Worm (Caenorhabditis elegans): ENCODE measurements around the gene kap-1.

Gene kap-1

DNA sequence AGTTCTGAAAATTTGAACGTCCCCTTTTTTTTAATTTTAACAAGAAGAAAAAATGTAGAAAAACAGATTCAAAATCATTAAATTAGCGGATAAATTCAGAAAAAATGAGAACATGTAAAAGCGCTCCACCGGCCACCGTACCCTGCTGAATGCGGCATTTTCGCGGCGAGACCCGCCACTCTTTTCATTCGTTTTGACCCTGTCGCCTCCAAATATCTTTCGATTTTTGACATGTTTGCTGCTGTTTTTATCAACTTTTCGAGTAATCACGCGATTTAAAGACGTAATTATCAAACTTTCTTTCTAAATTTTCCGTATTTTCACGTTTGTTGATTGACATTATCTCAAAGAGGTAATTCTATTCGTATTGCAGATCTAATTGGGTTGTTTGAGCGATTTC lies 2.4 kb upstream of the kap-1 start, which contains the start of gene gsp-2 (continued):
- no peak for TF ChIP-seq gmeb-2 (tag; optimal IDR thresholded peaks at IDR 0.05)
- no peak for TF ChIP-seq sox-2 (GFP tag; IDR thresholded peaks at IDR 0.05)
- TF ChIP-seq ceh-2 (tag; optimal IDR thresholded peaks at IDR 0.05), result no peak
- TF ChIP-seq K09A11.1 (tag; optimal IDR thresholded peaks at IDR 0.05; ENCODE audit: insufficient read depth), result no peak
- no peak for TF ChIP-seq unc-3 (GFP tag; conservative IDR thresholded peaks at IDR 0.05)
- no peak for TF ChIP-seq unc-3 (tag; optimal IDR thresholded peaks at IDR 0.05)
- no peak for TF ChIP-seq ceh-14 (tag; optimal IDR thresholded peaks at IDR 0.05)
- peak; percentile 29 for TF ChIP-seq ref-2 (tag; optimal IDR thresholded peaks at IDR 0.05)
- TF ChIP-seq ceh-19 (GFP tag; optimal IDR thresholded peaks at IDR 0.05), result no peak
- no peak for TF ChIP-seq zip-5 (tag; optimal IDR thresholded peaks at IDR 0.05)
- no peak for TF ChIP-seq C08G9.2 (tag; optimal IDR thresholded peaks at IDR 0.05)
- TF ChIP-seq pqm-1 (tag; optimal IDR thresholded peaks at IDR 0.05), result no peak
- no peak for TF ChIP-seq pros-1 (tag; optimal IDR thresholded peaks at IDR 0.05)

DNA sequence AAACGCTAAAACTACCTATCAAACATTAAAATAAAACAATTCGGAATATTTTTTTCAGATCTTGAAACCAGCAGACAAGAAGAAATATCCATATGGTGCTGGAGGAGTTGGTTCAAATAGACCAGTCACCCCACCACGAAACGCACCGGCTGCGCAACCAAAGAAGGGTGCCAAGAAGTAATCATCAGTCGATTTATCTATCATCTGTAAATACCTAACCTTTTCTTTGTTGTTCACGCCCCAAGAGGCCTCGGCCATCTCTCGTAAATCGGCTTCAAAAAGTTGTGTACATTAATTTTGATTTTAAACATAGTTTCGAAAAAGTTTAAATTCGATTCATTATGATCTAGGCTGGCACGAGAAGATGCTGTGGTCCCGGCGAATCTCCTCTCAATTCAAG lies 626 bp upstream of the kap-1 start:
- TF ChIP-seq ceh-6 (GFP tag; optimal IDR thresholded peaks at IDR 0.05), result no peak
- TF ChIP-seq T23F11.4 (GFP tag; optimal IDR thresholded peaks at IDR 0.05), result no peak
- TF ChIP-seq fkh-10 (GFP tag; optimal IDR thresholded peaks at IDR 0.05), result no peak
- TF ChIP-seq fax-1 (tag; optimal IDR thresholded peaks at IDR 0.05), result no peak
- TF ChIP-seq sox-4 (tag; optimal IDR thresholded peaks at IDR 0.05), result no peak
- no peak for TF ChIP-seq ceh-18 (tag; optimal IDR thresholded peaks at IDR 0.05)
- no peak for TF ChIP-seq sox-2 (GFP tag; IDR thresholded peaks at IDR 0.05)
- TF ChIP-seq ztf-16 (tag; optimal IDR thresholded peaks at IDR 0.05), result no peak
- no peak for TF ChIP-seq lin-11 (tag; optimal IDR thresholded peaks at IDR 0.05)
- TF ChIP-seq ttx-3 (tag; optimal IDR thresholded peaks at IDR 0.05), result no peak
- no peak for TF ChIP-seq C08G9.2 (tag; optimal IDR thresholded peaks at IDR 0.05)
- TF ChIP-seq syd-9 (tag; optimal IDR thresholded peaks at IDR 0.05), result no peak
- no peak for TF ChIP-seq ceh-24 (tag; optimal IDR thresholded peaks at IDR 0.05)
- TF ChIP-seq ceh-48 (tag; optimal IDR thresholded peaks at IDR 0.05), result no peak
- no peak for TF ChIP-seq elt-4 (tag; optimal IDR thresholded peaks at IDR 0.05)
- TF ChIP-seq hlh-6 (tag; optimal IDR thresholded peaks at IDR 0.05), result no peak
- TF ChIP-seq ceh-22 (tag; optimal IDR thresholded peaks at IDR 0.05), result no peak

DNA sequence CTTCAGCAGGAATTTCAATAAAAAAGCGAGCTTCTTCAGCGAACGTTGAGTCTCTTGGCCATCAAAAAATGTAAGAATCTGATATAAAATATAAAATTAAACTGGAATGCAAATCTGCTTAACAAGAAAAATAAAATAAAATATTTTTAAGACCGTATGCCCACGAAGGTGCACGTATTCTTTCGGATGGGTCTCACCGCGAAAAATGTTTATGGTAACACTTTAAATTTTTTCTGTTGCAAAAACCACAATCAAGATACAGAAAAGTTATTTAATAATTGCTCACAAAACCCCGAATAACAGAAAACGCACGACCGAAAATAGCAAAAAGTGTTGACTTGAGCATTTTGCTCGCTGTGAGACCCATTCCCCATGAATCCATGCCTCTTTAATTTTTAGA lies 503 bp downstream of the kap-1 start:
- TF ChIP-seq pag-3 (tag; optimal IDR thresholded peaks at IDR 0.05; ENCODE audit: borderline replicate concordance) (no peak), hlh-13 (GFP tag; optimal IDR thresholded peaks at IDR 0.05) (no peak), npax-4 (tag; optimal IDR thresholded peaks at IDR 0.05) (no peak), ceh-31 (tag; optimal IDR thresholded peaks at IDR 0.05) (no peak)

DNA sequence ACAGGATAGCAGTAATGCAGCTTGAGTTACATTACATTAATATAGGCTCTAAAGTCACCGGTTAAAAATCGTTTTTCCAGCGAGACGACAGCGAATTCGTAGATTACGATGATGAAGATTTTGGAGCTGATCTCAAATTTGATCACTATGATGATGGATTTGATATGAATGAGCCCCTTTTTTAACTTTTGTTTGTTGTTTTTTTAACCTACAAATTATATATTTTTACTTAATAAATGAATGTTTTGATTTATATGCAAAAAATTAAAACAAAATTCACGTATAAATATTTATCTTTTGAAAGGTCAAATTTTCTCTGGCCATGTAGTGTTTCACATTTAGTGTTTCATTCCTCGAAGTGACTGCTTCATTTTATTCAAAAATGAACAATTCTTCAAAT lies 4.8 kb downstream of the kap-1 start, which contains the start of gene F08F8.6:
TSS of gene F08F8.6 (plus strand) at position 301 of the 400 bp plus-strand sequence.
- TF ChIP-seq hlh-8 (tag; optimal IDR thresholded peaks at IDR 0.05) (no peak), hlh-30 (tag; optimal IDR thresholded peaks at IDR 0.05; ENCODE audit: insufficient read depth) (no peak), elt-2 (tag; optimal IDR thresholded peaks at IDR 0.05) (no peak), ceh-19 (GFP tag; optimal IDR thresholded peaks at IDR 0.05) (no peak), pat-9 (tag; optimal IDR thresholded peaks at IDR 0.05) (no peak), che-1 (tag; optimal IDR thresholded peaks at IDR 0.05) (no peak), unc-55 (GFP tag; optimal IDR thresholded peaks at IDR 0.05) (no peak), ceh-30 (tag; optimal IDR thresholded peaks at IDR 0.05) (no peak), ceh-14 (tag; optimal IDR thresholded peaks at IDR 0.05) (no peak), hlh-13 (GFP tag; optimal IDR thresholded peaks at IDR 0.05) (no peak), unc-86 (tag; optimal IDR thresholded peaks at IDR 0.05) (no peak), dmd-4 (tag; optimal IDR thresholded peaks at IDR 0.05; ENCODE audit: borderline replicate concordance) (no peak), ceh-18 (tag; optimal IDR thresholded peaks at IDR 0.05) (no peak), ceh-6 (GFP tag; optimal IDR thresholded peaks at IDR 0.05) (no peak), pax-1 (tag; optimal IDR thresholded peaks at IDR 0.05) (no peak), nhr-11 (tag; optimal IDR thresholded peaks at IDR 0.05) (no peak)

Measured in whole organism, late embryonic.